Worm (Caenorhabditis elegans) whole organism, mixed stage, embryonic: Measurements from ENCODE around the gene clec-134.

Source experiments
- lsy-2 ChIP-seq: fragments of 150-350 bp; optimal IDR thresholded peaks from 2 replicates; lab custom pipeline; 2014; ENCODE audit warnings: missing biosample characterization, missing genetic modification characterization
- mep-1 ChIP-seq: fragments of 150-350 bp; optimal IDR thresholded peaks from 2 replicates; lab custom pipeline; 2017; ENCODE audit warnings: missing biosample characterization, missing genetic modification reagents, missing genetic modification characterization, inconsistent platforms
- nhr-237 ChIP-seq: fragments of 150-350 bp; optimal IDR thresholded peaks from 2 replicates; lab custom pipeline; 2014; ENCODE audit warnings: missing biosample characterization, missing genetic modification characterization
- nhr-28 ChIP-seq: fragments of 150-350 bp; optimal IDR thresholded peaks from 2 replicates; lab custom pipeline; 2014; ENCODE audit warnings: missing biosample characterization, missing genetic modification characterization
- zip-8 ChIP-seq: fragments of 150-350 bp; optimal IDR thresholded peaks from 2 replicates; lab custom pipeline; 2014; ENCODE audit warnings: missing biosample characterization, missing genetic modification characterization

ce11 chrII:3626872-3627271 lies 47.0 kb downstream of the clec-134 start, which contains the start of gene M151.3:
- TF ChIP-seq zip-8 (tag; lab: Kevin White, UChicago) (no peak), nhr-237 (tag; lab: Kevin White, UChicago) (no peak), nhr-28 (no peak), mep-1 (no peak), lsy-2 (no peak)
